Fruit fly (Drosophila melanogaster) whole organism, embryonic: Measurements from ENCODE around the gene Pdxk.

Experiments
- Abd-B ChIP-seq: fragments of 200-800 bp; sonication (Bioruptor generic); optimal IDR thresholded peaks from 2 replicates; lab custom pipeline; 2018; ENCODE audit warnings: missing biosample characterization, mild to moderate bottlenecking, missing genetic modification characterization, moderate library complexity
- B-H1 ChIP-seq: fragments of 200-800 bp; sonication (Bioruptor generic); IDR thresholded peaks from 3 replicates; pipeline ENCODE4 v1.3.6; 2022; ENCODE audit warnings: missing biosample characterization, missing genetic modification characterization
- CG10543 ChIP-seq: fragments of 200-800 bp; sonication (Bioruptor generic); optimal IDR thresholded peaks from 3 replicates; lab custom pipeline; 2017; ENCODE audit warnings: missing biosample characterization, mild to moderate bottlenecking, missing genetic modification characterization, moderate library complexity
- CG10979 ChIP-seq: fragments of 200-800 bp; sonication (Bioruptor generic); optimal IDR thresholded peaks from 2 replicates; lab custom pipeline; 2018; ENCODE audit warnings: missing biosample characterization, mild to moderate bottlenecking, missing genetic modification characterization, moderate library complexity
- CG12391 ChIP-seq: fragments of 200-800 bp; sonication (Bioruptor generic); optimal IDR thresholded peaks from 3 replicates; lab custom pipeline; 2018; ENCODE audit warnings: missing biosample characterization, mild to moderate bottlenecking, missing genetic modification characterization, moderate library complexity
- CG12769 ChIP-seq: fragments of 200-800 bp; sonication (Bioruptor generic); optimal IDR thresholded peaks from 2 replicates; lab custom pipeline; 2019; ENCODE audit warnings: missing biosample characterization, mild to moderate bottlenecking, missing genetic modification characterization, moderate library complexity
- CG14965 ChIP-seq: fragments of 200-800 bp; sonication (Bioruptor generic); optimal IDR thresholded peaks from 2 replicates; lab custom pipeline; 2016; ENCODE audit warnings: missing biosample characterization, missing genetic modification characterization, borderline replicate concordance
- CG15073 ChIP-seq: fragments of 200-800 bp; sonication (Bioruptor generic); optimal IDR thresholded peaks from 2 replicates; lab custom pipeline; 2016; ENCODE audit warnings: missing biosample characterization, missing genetic modification characterization
- CG1602 ChIP-seq: fragments of 200-800 bp; sonication (Bioruptor generic); optimal IDR thresholded peaks from 3 replicates; lab custom pipeline; 2016; ENCODE audit warnings: missing biosample characterization, missing genetic modification characterization
- CG17802 ChIP-seq: fragments of 200-800 bp; sonication (Bioruptor generic); optimal IDR thresholded peaks from 2 replicates; lab custom pipeline; 2018; ENCODE audit warnings: missing biosample characterization, mild to moderate bottlenecking, missing genetic modification characterization, moderate library complexity
- CG18011 ChIP-seq: fragments of 200-800 bp; sonication (Bioruptor generic); optimal IDR thresholded peaks from 2 replicates; lab custom pipeline; 2017; ENCODE audit warnings: missing biosample characterization, missing genetic modification characterization, mild to moderate bottlenecking, moderate library complexity, missing genotype
- CG31441 ChIP-seq: fragments of 200-800 bp; sonication (Bioruptor generic); IDR thresholded peaks from 2 replicates; pipeline ENCODE4 v1.3.6; 2022; ENCODE audit warnings: missing biosample characterization, missing genetic modification characterization
- CG32532 ChIP-seq: fragments of 200-800 bp; sonication (Bioruptor generic); IDR thresholded peaks from 2 replicates; pipeline ENCODE4 v1.3.6; 2022; ENCODE audit warnings: missing biosample characterization, missing genetic modification characterization
- CG32772 ChIP-seq: fragments of 200-800 bp; sonication (Bioruptor generic); IDR thresholded peaks from 2 replicates; pipeline ENCODE4 v1.3.6; 2022; ENCODE audit warnings: missing biosample characterization, missing genetic modification characterization
- CG33213 ChIP-seq: fragments of 200-800 bp; sonication (Bioruptor generic); optimal IDR thresholded peaks from 3 replicates; lab custom pipeline; 2016; ENCODE audit warnings: missing biosample characterization, missing genetic modification characterization
- CG3838 ChIP-seq: fragments of 200-800 bp; sonication (Bioruptor generic); optimal IDR thresholded peaks from 3 replicates; lab custom pipeline; 2016; ENCODE audit warnings: missing biosample characterization, missing genetic modification characterization
- CG6683 ChIP-seq: fragments of 200-800 bp; sonication (Bioruptor generic); optimal IDR thresholded peaks from 2 replicates; lab custom pipeline; 2017; ENCODE audit warnings: missing biosample characterization, mild to moderate bottlenecking, missing genetic modification characterization, missing genetic modification reagents
- CG7372 ChIP-seq: fragments of 200-800 bp; sonication (Bioruptor generic); IDR thresholded peaks from 2 replicates; pipeline ENCODE4 v1.3.6; 2022; ENCODE audit warnings: missing biosample characterization, missing genetic modification characterization
- CG8765 ChIP-seq: fragments of 200-800 bp; sonication (Bioruptor generic); IDR thresholded peaks from 2 replicates; pipeline ENCODE4 v1.3.6; 2022; ENCODE audit warnings: missing biosample characterization, missing genetic modification characterization
- Eip74EF ChIP-seq, 2 experiments: fragments of 200-800 bp in 1 of 2; fragments of >200 bp in 1 of 2; sonication (Bioruptor generic) in 1 of 2; optimal IDR thresholded peaks; 2 replicates each; lab custom pipeline; 2017 to 2019; ENCODE audit warnings: missing biosample characterization in 2 of 2, missing genetic modification characterization in 2 of 2, mild to moderate bottlenecking in 1 of 2, moderate library complexity in 1 of 2
- HHEX ChIP-seq: fragments of 200-800 bp; sonication (Bioruptor generic); optimal IDR thresholded peaks from 3 replicates; lab custom pipeline; 2017; ENCODE audit warnings: missing biosample characterization, mild to moderate bottlenecking, missing genetic modification characterization, missing genetic modification reagents
- Hr51 ChIP-seq, 2 experiments: fragments of 200-800 bp; sonication (Bioruptor generic); optimal IDR thresholded peaks; 2 replicates in 1 of 2; 3 replicates in 1 of 2; lab custom pipeline; 2016 to 2018; ENCODE audit warnings: missing biosample characterization in 2 of 2, missing genetic modification characterization in 2 of 2, mild to moderate bottlenecking in 1 of 2, moderate library complexity in 1 of 2
- Hsf ChIP-seq: fragments of 200-800 bp; sonication (Bioruptor generic); optimal IDR thresholded peaks from 3 replicates; lab custom pipeline; 2016; ENCODE audit warnings: missing biosample characterization, missing genetic modification characterization
- MBD-R2 ChIP-seq: fragments of 200-800 bp; sonication (Bioruptor generic); IDR thresholded peaks from 2 replicates; pipeline ENCODE4 v1.3.6; 2022; ENCODE audit warnings: missing biosample characterization, missing genetic modification characterization
- NC2β ChIP-seq: fragments of 200-800 bp; sonication (Bioruptor generic); optimal IDR thresholded peaks from 2 replicates; lab custom pipeline; 2016; ENCODE audit warnings: missing biosample characterization, missing genetic modification characterization
- NfI ChIP-seq: fragments of 200-800 bp; sonication (Bioruptor generic); optimal IDR thresholded peaks from 3 replicates; lab custom pipeline; 2018; ENCODE audit warnings: missing biosample characterization, mild to moderate bottlenecking, missing genetic modification characterization, moderate library complexity
- Oli ChIP-seq: fragments of 200-800 bp; sonication (Bioruptor generic); optimal IDR thresholded peaks from 2 replicates; lab custom pipeline; 2018; ENCODE audit warnings: missing biosample characterization, mild to moderate bottlenecking, missing genetic modification characterization, moderate library complexity
- Opbp ChIP-seq: fragments of 200-800 bp; sonication (Bioruptor generic); IDR thresholded peaks from 3 replicates; pipeline ENCODE4 v1.3.6; 2022; ENCODE audit warnings: missing biosample characterization, missing genetic modification characterization; ENCODE audit not compliant: partially characterized antibody
- Spps ChIP-seq: fragments of 200-800 bp; sonication (Bioruptor generic); optimal IDR thresholded peaks from 2 replicates; lab custom pipeline; 2018; ENCODE audit warnings: missing biosample characterization, mild to moderate bottlenecking, missing genetic modification characterization
- YL-1 ChIP-seq: fragments of 200-800 bp; sonication (Bioruptor generic); optimal IDR thresholded peaks from 3 replicates; lab custom pipeline; 2017; ENCODE audit warnings: missing biosample characterization, mild to moderate bottlenecking, missing genetic modification characterization
- cato ChIP-seq: fragments of 200-800 bp; sonication (Bioruptor generic); optimal IDR thresholded peaks from 2 replicates; lab custom pipeline; 2016; ENCODE audit warnings: missing biosample characterization, missing genetic modification characterization, borderline replicate concordance
- en ChIP-seq: fragments of 200-800 bp; sonication (Bioruptor generic); optimal IDR thresholded peaks from 2 replicates; lab custom pipeline; 2016; ENCODE audit warnings: missing biosample characterization, missing genetic modification characterization
- gcm ChIP-seq: fragments of 200-800 bp; sonication (Bioruptor generic); optimal IDR thresholded peaks from 2 replicates; lab custom pipeline; 2019; ENCODE audit warnings: missing biosample characterization, mild to moderate bottlenecking, missing genetic modification characterization, moderate library complexity
- gem ChIP-seq: fragments of 200-800 bp; sonication (Bioruptor generic); optimal IDR thresholded peaks from 2 replicates; lab custom pipeline; 2019; ENCODE audit warnings: missing biosample characterization, mild to moderate bottlenecking, missing genetic modification characterization, moderate library complexity
- gsb ChIP-seq: fragments of 200-800 bp; sonication (Bioruptor generic); IDR thresholded peaks from 2 replicates; pipeline ENCODE4 v1.3.6; 2022; ENCODE audit warnings: missing biosample characterization, missing genetic modification characterization
- gt ChIP-seq: fragments of 200-800 bp; sonication (Bioruptor generic); IDR thresholded peaks from 2 replicates; pipeline ENCODE4 v1.3.6; 2022; ENCODE audit warnings: missing biosample characterization, missing genetic modification characterization
- h ChIP-seq: fragments of >200 bp; optimal IDR thresholded peaks from 2 replicates; lab custom pipeline; 2017
- jumu ChIP-seq: fragments of 200-800 bp; sonication (Bioruptor generic); optimal IDR thresholded peaks from 3 replicates; lab custom pipeline; 2016; ENCODE audit warnings: missing biosample characterization, missing genetic modification characterization
- klu ChIP-seq: fragments of 200-800 bp; sonication (Bioruptor generic); IDR thresholded peaks from 2 replicates; pipeline ENCODE4 v1.3.6; 2022; ENCODE audit warnings: missing biosample characterization, missing genetic modification characterization
- pfk ChIP-seq: fragments of 200-800 bp; sonication (Bioruptor generic); optimal IDR thresholded peaks from 2 replicates; lab custom pipeline; 2018; ENCODE audit warnings: missing biosample characterization, mild to moderate bottlenecking, missing genetic modification characterization, moderate library complexity
- pzg ChIP-seq: fragments of 200-800 bp; sonication (Bioruptor generic); optimal IDR thresholded peaks from 3 replicates; lab custom pipeline; 2018; ENCODE audit warnings: missing biosample characterization, mild to moderate bottlenecking, missing genetic modification characterization, moderate library complexity
- sc ChIP-seq, 3 experiments: fragments of >200 bp in 2 of 3; fragments of 200-800 bp in 1 of 3; sonication (Bioruptor generic) in 1 of 3; optimal IDR thresholded peaks; 2 replicates in 2 of 3; 3 replicates in 1 of 3; lab custom pipeline; 2017; ENCODE audit warnings: mild to moderate bottlenecking in 1 of 3, missing biosample characterization in 1 of 3, missing genetic modification characterization in 1 of 3, missing genetic modification reagents in 1 of 3
- seq ChIP-seq: fragments of 200-800 bp; sonication (Bioruptor generic); IDR thresholded peaks from 2 replicates; pipeline ENCODE4 v1.3.6; 2022; ENCODE audit warnings: missing biosample characterization, missing genetic modification characterization
- slp2 ChIP-seq: fragments of 200-800 bp; sonication (Bioruptor generic); optimal IDR thresholded peaks from 2 replicates; lab custom pipeline; 2016; ENCODE audit warnings: missing biosample characterization, missing genetic modification characterization
- tgo ChIP-seq: fragments of 200-800 bp; sonication (Bioruptor generic); IDR thresholded peaks from 3 replicates; pipeline ENCODE4 v1.3.6; 2022; ENCODE audit warnings: missing biosample characterization, missing genetic modification characterization
- usp ChIP-seq: fragments of >200 bp; optimal IDR thresholded peaks from 2 replicates; lab custom pipeline; 2017; ENCODE audit warnings: missing biosample characterization, missing genetic modification characterization
- vnd ChIP-seq: fragments of 200-800 bp; sonication (Bioruptor generic); IDR thresholded peaks from 3 replicates; pipeline ENCODE4 v1.3.6; 2022; ENCODE audit warnings: missing biosample characterization, missing genetic modification characterization; ENCODE audit not compliant: partially characterized antibody
- wor ChIP-seq: fragments of 200-800 bp; sonication (Bioruptor generic); IDR thresholded peaks from 2 replicates; pipeline ENCODE4 v1.3.6; 2022; ENCODE audit warnings: missing biosample characterization, missing genetic modification characterization

Pdxk gene

dm6 chr3L:9410754-9411423, 50.8 kb downstream of the Pdxk start, which contains the start of the genes CG4022 and Cpsf5 (continued):
- TF ChIP-seq CG12769 (tag; lab: Kevin White, UChicago): peak; percentile 71
- peak; percentile 53 for TF ChIP-seq CG6683 (GFP tag; lab: Kevin White, UChicago)
- TF ChIP-seq Opbp: no peak
- peak; percentile 73 for TF ChIP-seq CG1602 (GFP tag; lab: Kevin White, UChicago)
- TF ChIP-seq B-H1 (GFP tag; lab: Robert Waterston, UW): peak; percentile 63; the same call in 2 of the 3 replicates
- peak; percentile 67 for TF ChIP-seq jumu (GFP tag; lab: Kevin White, UChicago)
- peak; percentile 58 for TF ChIP-seq CG18011 (GFP tag; lab: Kevin White, UChicago)
- peak; percentile 79 for TF ChIP-seq CG31441 (GFP tag; lab: Robert Waterston, UW)
- peak in 1 of 2 experiments; percentile 36 for TF ChIP-seq Eip74EF (GFP tag; optimal IDR thresholded peaks at IDR 0.05; lab: Kevin White, UChicago)
- TF ChIP-seq pfk: no peak
- peak; percentile 92 for TF ChIP-seq CG10543 (GFP tag; lab: Kevin White, UChicago)
- peak; percentile 40; the same call in 1 of the 2 replicates for TF ChIP-seq gt (GFP tag; lab: Robert Waterston, UW)
- TF ChIP-seq CG3838 (GFP tag; lab: Kevin White, UChicago): peak; percentile 74
- no peak for TF ChIP-seq CG15073 (GFP tag; lab: Kevin White, UChicago)
- peak; percentile 66; the same call in 1 of the 2 replicates for TF ChIP-seq CG8765
- peak; percentile 85 for TF ChIP-seq Hsf (GFP tag; lab: Kevin White, UChicago)
- peak; percentile 46 to 83 for TF ChIP-seq Hr51 (GFP tag; optimal IDR thresholded peaks at IDR 0.05; lab: Kevin White, UChicago)
- TF ChIP-seq vnd (GFP tag; lab: Robert Waterston, UW): no peak
- peak; percentile 44 for TF ChIP-seq NC2β (GFP tag; lab: Kevin White, UChicago)
- peak; percentile 78 for TF ChIP-seq gcm
- no peak for TF ChIP-seq usp (GFP tag; lab: Kevin White, UChicago)
- TF ChIP-seq seq (GFP tag; lab: Robert Waterston, UW): peak; percentile 74
- TF ChIP-seq YL-1 (GFP tag; lab: Kevin White, UChicago): peak; percentile 88
- peak; percentile 69 for TF ChIP-seq HHEX (GFP tag; lab: Kevin White, UChicago)
- TF ChIP-seq CG7372 (GFP tag; lab: Robert Waterston, UW): peak; percentile 84
- peak; percentile 67 for TF ChIP-seq Spps
- peak; percentile 87 for TF ChIP-seq NfI (GFP tag; lab: Kevin White, UChicago)
- TF ChIP-seq Oli (tag; lab: Kevin White, UChicago): peak; percentile 69
- no peak for TF ChIP-seq h (lab: Kevin White, UChicago)
- no peak for TF ChIP-seq CG14965 (GFP tag; lab: Kevin White, UChicago)
- TF ChIP-seq Abd-B (GFP tag; lab: Kevin White, UChicago): peak; percentile 86
- TF ChIP-seq CG17802: peak; percentile 42
- TF ChIP-seq slp2 (GFP tag; lab: Kevin White, UChicago): peak; percentile 46
- peak; percentile 93 for TF ChIP-seq gem (tag; lab: Kevin White, UChicago)
- TF ChIP-seq cato (GFP tag; lab: Kevin White, UChicago): peak; percentile 54
- TF ChIP-seq sc (optimal IDR thresholded peaks at IDR 0.05; lab: Kevin White, UChicago): no peak
- peak; percentile 16 for TF ChIP-seq sc (GFP tag; optimal IDR thresholded peaks at IDR 0.05; lab: Kevin White, UChicago)
- TF ChIP-seq wor (GFP tag; lab: Robert Waterston, UW): peak; percentile 65
- peak; percentile 39; the same call in 1 of the 2 replicates for TF ChIP-seq gsb (GFP tag; lab: Robert Waterston, UW)
- peak; percentile 84 for TF ChIP-seq MBD-R2 (GFP tag; lab: Robert Waterston, UW)
- peak; percentile 91 for TF ChIP-seq CG32532
- TF ChIP-seq CG12391 (tag; lab: Kevin White, UChicago): peak; percentile 95
- peak; percentile 79 for TF ChIP-seq CG32772 (GFP tag; lab: Robert Waterston, UW)
- TF ChIP-seq CG33213 (GFP tag; lab: Kevin White, UChicago): peak; percentile 52
- TF ChIP-seq klu (GFP tag; lab: Robert Waterston, UW): peak; percentile 77
- peak; percentile 82 for TF ChIP-seq pzg
- peak; percentile 74 for TF ChIP-seq CG10979 (tag; lab: Kevin White, UChicago)
- peak; percentile 86 for TF ChIP-seq tgo
- no peak for TF ChIP-seq en
